Worm (Caenorhabditis elegans) whole organism, L4/young adult: ENCODE measurements around the gene F54D5.9.

ENCODE experiments used
- dao-5 ChIP-seq: sonication (generic microtip); optimal IDR thresholded peaks from 2 replicates; lab custom pipeline; 2016; ENCODE audit warnings: missing genotype, missing genetic modification characterization, moderate library complexity, missing compliant biosample characterization
- him-1 ChIP-seq: sonication (generic microtip); optimal IDR thresholded peaks from 2 replicates; lab custom pipeline; 2016; ENCODE audit warnings: missing genotype, missing genetic modification reagents, missing genetic modification characterization, missing compliant biosample characterization

- no peak for TF ChIP-seq him-1
- TF ChIP-seq dao-5 = no peak
These were observed 7.5 kb downstream of the F54D5.9 start for ce11 chrII:11537115-11537514.
